Fruit fly (Drosophila melanogaster) whole organism, embryonic: Measurements from ENCODE around the gene dsx-c73A.

Experiments
- ATbp ChIP-seq: fragments of 200-800 bp; sonication (Bioruptor generic); optimal IDR thresholded peaks from 2 replicates; lab custom pipeline; 2017; ENCODE audit warnings: missing biosample characterization, mild to moderate bottlenecking, missing genetic modification characterization, missing genetic modification reagents
- Ada2b ChIP-seq: fragments of 200-800 bp; sonication (Bioruptor generic); IDR thresholded peaks from 2 replicates; pipeline ENCODE4 v1.3.6; 2022; ENCODE audit warnings: missing biosample characterization, missing genetic modification characterization
- Aef1 ChIP-seq: fragments of 200-800 bp; sonication (Bioruptor generic); IDR thresholded peaks from 3 replicates; pipeline ENCODE4 v1.3.6; 2022; ENCODE audit warnings: missing biosample characterization, missing genetic modification characterization
- CG12071 ChIP-seq: fragments of 200-800 bp; sonication (Bioruptor generic); optimal IDR thresholded peaks from 3 replicates; lab custom pipeline; 2018; ENCODE audit warnings: missing biosample characterization, mild to moderate bottlenecking, missing genetic modification characterization
- CG12391 ChIP-seq: fragments of 200-800 bp; sonication (Bioruptor generic); optimal IDR thresholded peaks from 3 replicates; lab custom pipeline; 2018; ENCODE audit warnings: missing biosample characterization, mild to moderate bottlenecking, missing genetic modification characterization, moderate library complexity
- CG12659 ChIP-seq: fragments of 200-800 bp; sonication (Bioruptor generic); optimal IDR thresholded peaks from 3 replicates; lab custom pipeline; 2017; ENCODE audit warnings: mild to moderate bottlenecking, missing biosample characterization, missing genetic modification reagents, missing genetic modification characterization
- CG13424 ChIP-seq: fragments of 200-800 bp; sonication (Bioruptor generic); optimal IDR thresholded peaks from 2 replicates; lab custom pipeline; 2019; ENCODE audit warnings: missing biosample characterization, mild to moderate bottlenecking, missing genetic modification characterization, moderate library complexity
- CG13624 ChIP-seq: fragments of 200-800 bp; sonication (Bioruptor generic); optimal IDR thresholded peaks from 2 replicates; lab custom pipeline; 2016; ENCODE audit warnings: missing biosample characterization, missing genetic modification characterization
- CG14710 ChIP-seq: fragments of 200-800 bp; sonication (Bioruptor generic); optimal IDR thresholded peaks from 3 replicates; lab custom pipeline; 2019; ENCODE audit warnings: missing biosample characterization, mild to moderate bottlenecking, missing genetic modification characterization, moderate library complexity
- CG15269 ChIP-seq: fragments of 200-800 bp; sonication (Bioruptor generic); optimal IDR thresholded peaks from 2 replicates; lab custom pipeline; 2018; ENCODE audit warnings: missing biosample characterization, mild to moderate bottlenecking, missing genetic modification characterization, moderate library complexity
- CG1647 ChIP-seq: fragments of 200-800 bp; sonication (Bioruptor generic); optimal IDR thresholded peaks from 3 replicates; lab custom pipeline; 2016; ENCODE audit warnings: missing biosample characterization, missing genetic modification characterization
- CG16815 ChIP-seq: fragments of 200-800 bp; sonication (Bioruptor generic); optimal IDR thresholded peaks from 3 replicates; lab custom pipeline; 2017; ENCODE audit warnings: missing biosample characterization, mild to moderate bottlenecking, missing genetic modification characterization
- CG18262 ChIP-seq: fragments of 200-800 bp; optimal IDR thresholded peaks from 3 replicates; lab custom pipeline; 2019; ENCODE audit warnings: missing biosample characterization, mild to moderate bottlenecking, missing genetic modification characterization, moderate library complexity
- CG31441 ChIP-seq: fragments of 200-800 bp; sonication (Bioruptor generic); IDR thresholded peaks from 2 replicates; pipeline ENCODE4 v1.3.6; 2022; ENCODE audit warnings: missing biosample characterization, missing genetic modification characterization
- CG4360 ChIP-seq: fragments of 200-800 bp; sonication (Bioruptor generic); IDR thresholded peaks from 2 replicates; pipeline ENCODE4 v1.3.6; 2022; ENCODE audit warnings: missing biosample characterization, missing genetic modification characterization
- CG6272 ChIP-seq: fragments of 200-800 bp; sonication (Bioruptor generic); IDR thresholded peaks from 2 replicates; pipeline ENCODE4 v1.3.6; 2022; ENCODE audit warnings: missing biosample characterization, missing genetic modification characterization
- CG7963 ChIP-seq: fragments of 200-800 bp; sonication (Bioruptor generic); IDR thresholded peaks from 3 replicates; pipeline ENCODE4 v1.3.6; 2022; ENCODE audit warnings: missing biosample characterization, missing genetic modification characterization; ENCODE audit not compliant: partially characterized antibody
- CG7987 ChIP-seq: fragments of 200-800 bp; sonication (Bioruptor generic); optimal IDR thresholded peaks from 2 replicates; lab custom pipeline; 2018; ENCODE audit warnings: missing biosample characterization, mild to moderate bottlenecking, missing genetic modification characterization, moderate library complexity
- CG8089 ChIP-seq: fragments of 200-800 bp; sonication (Bioruptor generic); optimal IDR thresholded peaks from 3 replicates; lab custom pipeline; 2016; ENCODE audit warnings: missing biosample characterization, missing genetic modification characterization
- CoRest ChIP-seq: fragments of 200-800 bp; sonication (Bioruptor generic); optimal IDR thresholded peaks from 3 replicates; lab custom pipeline; 2018; ENCODE audit warnings: missing biosample characterization, mild to moderate bottlenecking, missing genetic modification characterization, moderate library complexity
- Dref ChIP-seq: fragments of 200-800 bp; sonication (Bioruptor generic); IDR thresholded peaks from 2 replicates; pipeline ENCODE4 v1.3.6; 2022; ENCODE audit warnings: missing biosample characterization, missing genetic modification characterization
- E2f1 ChIP-seq: fragments of 200-800 bp; sonication (Bioruptor generic); IDR thresholded peaks from 2 replicates; pipeline ENCODE4 v1.3.6; 2022; ENCODE audit warnings: missing biosample characterization, missing genetic modification characterization
- NC2β ChIP-seq: fragments of 200-800 bp; sonication (Bioruptor generic); optimal IDR thresholded peaks from 2 replicates; lab custom pipeline; 2016; ENCODE audit warnings: missing biosample characterization, missing genetic modification characterization
- Neu2 ChIP-seq: fragments of 200-800 bp; sonication (Bioruptor generic); optimal IDR thresholded peaks from 3 replicates; lab custom pipeline; 2016; ENCODE audit warnings: missing biosample characterization, missing genetic modification characterization, borderline replicate concordance
- Scr ChIP-seq: fragments of 200-800 bp; sonication (Bioruptor generic); IDR thresholded peaks from 2 replicates; pipeline ENCODE4 v1.3.6; 2022; ENCODE audit warnings: missing biosample characterization, missing genetic modification characterization; ENCODE audit not compliant: partially characterized antibody
- Side ChIP-seq: fragments of 200-800 bp; sonication (Bioruptor generic); optimal IDR thresholded peaks from 2 replicates; lab custom pipeline; 2016; ENCODE audit warnings: missing biosample characterization, missing genetic modification characterization
- Vsx1 ChIP-seq: fragments of 200-800 bp; sonication (Bioruptor generic); optimal IDR thresholded peaks from 2 replicates; lab custom pipeline; 2017; ENCODE audit warnings: missing biosample characterization, mild to moderate bottlenecking, missing genetic modification characterization, missing genetic modification reagents
- aop ChIP-seq: fragments of 200-800 bp; sonication (Bioruptor generic); IDR thresholded peaks from 2 replicates; pipeline ENCODE4 v1.3.6; 2022; ENCODE audit warnings: missing biosample characterization, missing genetic modification characterization
- bsh ChIP-seq, 2 experiments: fragments of 200-800 bp; sonication (Bioruptor generic); optimal IDR thresholded peaks; 2 replicates each; lab custom pipeline; 2017 to 2018; ENCODE audit warnings: mild to moderate bottlenecking in 2 of 2, missing biosample characterization in 2 of 2, missing genetic modification characterization in 2 of 2, moderate library complexity in 1 of 2
- cato ChIP-seq: fragments of 200-800 bp; sonication (Bioruptor generic); optimal IDR thresholded peaks from 2 replicates; lab custom pipeline; 2016; ENCODE audit warnings: missing biosample characterization, missing genetic modification characterization, borderline replicate concordance
- dpn ChIP-seq, 2 experiments: fragments of 200-800 bp; sonication (Bioruptor generic); optimal IDR thresholded peaks; 3 replicates each; lab custom pipeline; 2016; ENCODE audit warnings: missing biosample characterization in 2 of 2, missing genetic modification characterization in 2 of 2
- gcm ChIP-seq: fragments of 200-800 bp; sonication (Bioruptor generic); optimal IDR thresholded peaks from 2 replicates; lab custom pipeline; 2019; ENCODE audit warnings: missing biosample characterization, mild to moderate bottlenecking, missing genetic modification characterization, moderate library complexity
- gfzf ChIP-seq: fragments of 200-800 bp; sonication (Bioruptor generic); optimal IDR thresholded peaks from 2 replicates; lab custom pipeline; 2016; ENCODE audit warnings: missing biosample characterization, mild to moderate bottlenecking, missing genetic modification characterization, moderate library complexity
- gro ChIP-seq: fragments of 200-800 bp; sonication (Bioruptor generic); optimal IDR thresholded peaks from 2 replicates; lab custom pipeline; 2016; ENCODE audit warnings: missing biosample characterization, missing genetic modification characterization
- hbn ChIP-seq: fragments of 200-800 bp; sonication (Bioruptor generic); IDR thresholded peaks from 2 replicates; pipeline ENCODE4 v1.3.6; 2022; ENCODE audit warnings: missing biosample characterization, missing genetic modification characterization; ENCODE audit not compliant: partially characterized antibody
- jing ChIP-seq: fragments of 200-800 bp; sonication (Bioruptor generic); optimal IDR thresholded peaks from 2 replicates; lab custom pipeline; 2018; ENCODE audit warnings: missing biosample characterization, mild to moderate bottlenecking, missing genetic modification characterization
- lilli ChIP-seq: fragments of 200-800 bp; sonication (Bioruptor generic); optimal IDR thresholded peaks from 3 replicates; lab custom pipeline; 2016; ENCODE audit warnings: missing biosample characterization, missing genetic modification characterization
- oc ChIP-seq: fragments of 200-800 bp; sonication (Bioruptor generic); optimal IDR thresholded peaks from 2 replicates; lab custom pipeline; 2018; ENCODE audit warnings: missing biosample characterization, mild to moderate bottlenecking, missing genetic modification characterization, moderate library complexity
- pan ChIP-seq, 4 experiments: fragments of >200 bp in 3 of 4; fragments of 200-800 bp in 1 of 4; sonication (Bioruptor generic) in 1 of 4; optimal IDR thresholded peaks in 3 of 4; IDR thresholded peaks in 1 of 4; 2 replicates each; pipeline versions ENCODE4 v1.3.6 to Lab custom; 2017 to 2022; ENCODE audit warnings: missing biosample characterization in 2 of 4, missing genetic modification characterization in 2 of 4, mixed read lengths in 1 of 4
- pros ChIP-seq: fragments of 200-800 bp; sonication (Bioruptor generic); optimal IDR thresholded peaks from 3 replicates; lab custom pipeline; 2019; ENCODE audit warnings: missing biosample characterization, mild to moderate bottlenecking, missing genetic modification characterization, moderate library complexity
- ranshi ChIP-seq: fragments of 200-800 bp; sonication (Bioruptor generic); IDR thresholded peaks from 2 replicates; pipeline ENCODE4 v1.3.6; 2022; ENCODE audit warnings: missing biosample characterization, missing genetic modification characterization
- run ChIP-seq: fragments of 200-800 bp; sonication (Bioruptor generic); optimal IDR thresholded peaks from 3 replicates; lab custom pipeline; 2018; ENCODE audit warnings: missing biosample characterization, mild to moderate bottlenecking, missing genetic modification characterization
- sob ChIP-seq: fragments of 200-800 bp; sonication (Bioruptor generic); IDR thresholded peaks from 2 replicates; pipeline ENCODE4 v1.3.6; 2022; ENCODE audit warnings: missing biosample characterization, missing genetic modification characterization
- sqz ChIP-seq: fragments of 200-800 bp; sonication (Bioruptor generic); optimal IDR thresholded peaks from 3 replicates; lab custom pipeline; 2018; ENCODE audit warnings: missing biosample characterization, mild to moderate bottlenecking, missing genetic modification characterization
- sr ChIP-seq: fragments of 200-800 bp; sonication (Bioruptor generic); IDR thresholded peaks from 3 replicates; pipeline ENCODE4 v1.3.6; 2022; ENCODE audit warnings: missing biosample characterization, missing genetic modification characterization
- tna ChIP-seq: fragments of 200-800 bp; sonication (Bioruptor generic); IDR thresholded peaks from 2 replicates; pipeline ENCODE4 v1.3.6; 2022; ENCODE audit warnings: missing biosample characterization, missing genetic modification characterization; ENCODE audit not compliant: partially characterized antibody
- trem ChIP-seq: fragments of 200-800 bp; optimal IDR thresholded peaks from 3 replicates; lab custom pipeline; 2019; ENCODE audit warnings: missing biosample characterization, mild to moderate bottlenecking, missing genetic modification characterization, moderate library complexity
- ttk ChIP-seq: fragments of 200-800 bp; sonication (Bioruptor generic); IDR thresholded peaks from 2 replicates; pipeline ENCODE4 v2.1.2; 2022; ENCODE audit warnings: missing biosample characterization, missing genetic modification characterization
- usp ChIP-seq: fragments of >200 bp; optimal IDR thresholded peaks from 2 replicates; lab custom pipeline; 2017; ENCODE audit warnings: missing biosample characterization, missing genetic modification characterization

Gene dsx-c73A

dm6 chr3L:16412394-16412950 lies 39.3 kb downstream of the dsx-c73A start, which contains the start of gene Serinc (continued):
- TF ChIP-seq run (tag; lab: Kevin White, UChicago), result no peak
- TF ChIP-seq CG7963, result peak; percentile 95
- TF ChIP-seq dpn (GFP tag; optimal IDR thresholded peaks at IDR 0.05; lab: Kevin White, UChicago), result peak; percentile 50 to 59
- no peak for TF ChIP-seq ttk
- no peak for TF ChIP-seq CG31441
- TF ChIP-seq CG18262 (tag; lab: Kevin White, UChicago), result peak; percentile 35
- TF ChIP-seq sr (GFP tag; lab: Robert Waterston, UW), result no peak
- peak; percentile 74 for TF ChIP-seq gro (GFP tag; lab: Kevin White, UChicago)
- TF ChIP-seq pan (optimal IDR thresholded peaks at IDR 0.05; lab: Kevin White, UChicago), result no peak
- TF ChIP-seq pan (GFP tag; optimal IDR thresholded peaks at IDR 0.05 in 1 of 2, IDR thresholded peaks at IDR 0.05 in 1 of 2), result no peak
- no peak for TF ChIP-seq CG15269 (tag; lab: Kevin White, UChicago)
- peak; percentile 21; the same call in 1 of the 2 replicates for TF ChIP-seq Ada2b (GFP tag; lab: Robert Waterston, UW)
- TF ChIP-seq CG12071 (GFP tag; lab: Kevin White, UChicago), result no peak
- TF ChIP-seq cato (GFP tag; lab: Kevin White, UChicago), result no peak
- peak; percentile 84 for TF ChIP-seq CG12659
- peak; percentile 78 for TF ChIP-seq lilli (GFP tag; lab: Kevin White, UChicago)
- no peak for TF ChIP-seq usp (GFP tag; lab: Kevin White, UChicago)
- TF ChIP-seq jing (GFP tag; lab: Kevin White, UChicago), result no peak
- peak; percentile 98 for TF ChIP-seq Scr (GFP tag; lab: Robert Waterston, UW)
- TF ChIP-seq CG7987, result peak; percentile 51
- peak; percentile 0 for TF ChIP-seq gcm
- TF ChIP-seq tna (GFP tag; lab: Robert Waterston, UW), result peak; percentile 95
- TF ChIP-seq sqz (GFP tag; lab: Kevin White, UChicago), result no peak
- 0 out of 2 replicates have a peak, but pooled peaks have one; percentile 33 for TF ChIP-seq E2f1 (GFP tag; lab: Robert Waterston, UW)
- peak; percentile 88 for TF ChIP-seq trem (tag; lab: Kevin White, UChicago)
- no peak for TF ChIP-seq Side (GFP tag; lab: Kevin White, UChicago)
- TF ChIP-seq CG1647, result peak; percentile 51
- no peak for TF ChIP-seq CG4360
- TF ChIP-seq bsh (GFP tag; optimal IDR thresholded peaks at IDR 0.05; lab: Kevin White, UChicago), result peak in 1 of 2 experiments; percentile 42
- peak; percentile 72 for TF ChIP-seq sob (GFP tag; lab: Robert Waterston, UW)
- no peak for TF ChIP-seq pros (GFP tag; lab: Kevin White, UChicago)
- TF ChIP-seq Dref (GFP tag; lab: Robert Waterston, UW), result peak; percentile 52
- TF ChIP-seq CoRest (tag; lab: Kevin White, UChicago), result peak; percentile 74
- TF ChIP-seq hbn (GFP tag; lab: Robert Waterston, UW), result peak; percentile 98
- peak; percentile 47; the same call in 1 of the 2 replicates for TF ChIP-seq CG6272 (GFP tag; lab: Robert Waterston, UW)
- peak; percentile 78 for TF ChIP-seq CG12391
- no peak for TF ChIP-seq Vsx1
- peak; percentile 13 for TF ChIP-seq NC2β
- peak; percentile 36 for TF ChIP-seq CG8089
- 0 out of 2 replicates have a peak, but pooled peaks have one; percentile 42 for TF ChIP-seq ranshi (GFP tag; lab: Robert Waterston, UW)
- no peak for TF ChIP-seq aop
- TF ChIP-seq gfzf (GFP tag; lab: Kevin White, UChicago), result no peak
- TF ChIP-seq CG13624 (GFP tag; lab: Kevin White, UChicago), result peak; percentile 68
- no peak for TF ChIP-seq Neu2 (GFP tag; lab: Kevin White, UChicago)
- TF ChIP-seq Aef1 (GFP tag; lab: Robert Waterston, UW), result peak; percentile 34; the same call in 2 of the 3 replicates
- TF ChIP-seq CG13424, result peak; percentile 71
- TF ChIP-seq ATbp (GFP tag; lab: Kevin White, UChicago), result no peak
- peak; percentile 26 for TF ChIP-seq CG16815
- peak; percentile 86 for TF ChIP-seq CG14710 (tag; lab: Kevin White, UChicago)
- no peak for TF ChIP-seq oc (tag; lab: Kevin White, UChicago)
